Fruit fly (Drosophila melanogaster) whole organism, embryonic: Measurements from ENCODE around the gene Cyp28c1.

Experiments
- Asciz ChIP-seq: fragments of 200-800 bp; sonication (Bioruptor generic); optimal IDR thresholded peaks from 2 replicates; lab custom pipeline; 2017; ENCODE audit warnings: missing biosample characterization, mild to moderate bottlenecking, missing genetic modification characterization, missing genetic modification reagents
- BEAF-32 ChIP-seq: fragments of 200-800 bp; sonication (Bioruptor generic); optimal IDR thresholded peaks from 3 replicates; lab custom pipeline; 2017; ENCODE audit warnings: missing biosample characterization, missing genetic modification characterization, mild to moderate bottlenecking, moderate library complexity, missing genetic modification reagents
- Blimp-1 ChIP-seq: fragments of 200-800 bp; sonication (Bioruptor generic); optimal IDR thresholded peaks from 3 replicates; lab custom pipeline; 2018; ENCODE audit warnings: missing biosample characterization, missing genetic modification characterization, mild to moderate bottlenecking, moderate library complexity, missing genetic modification reagents
- BtbVII ChIP-seq: fragments of 200-800 bp; sonication (Bioruptor generic); optimal IDR thresholded peaks from 3 replicates; lab custom pipeline; 2017; ENCODE audit warnings: missing biosample characterization, mild to moderate bottlenecking, missing genetic modification characterization
- Bteb2 ChIP-seq: fragments of 200-800 bp; sonication (Bioruptor generic); optimal IDR thresholded peaks from 2 replicates; lab custom pipeline; 2016; ENCODE audit warnings: missing biosample characterization, missing genetic modification characterization
- CG10147 ChIP-seq: fragments of 200-800 bp; sonication (Bioruptor generic); optimal IDR thresholded peaks from 2 replicates; lab custom pipeline; 2019; ENCODE audit warnings: missing biosample characterization, mild to moderate bottlenecking, missing genetic modification characterization, moderate library complexity
- CG10366 ChIP-seq: fragments of 200-800 bp; sonication (Bioruptor generic); IDR thresholded peaks from 2 replicates; pipeline ENCODE4 v1.3.6; 2022; ENCODE audit warnings: missing biosample characterization, missing genetic modification characterization
- CG11085 ChIP-seq: fragments of 200-800 bp; sonication (Bioruptor generic); IDR thresholded peaks from 2 replicates; pipeline ENCODE4 v1.3.6; 2022; ENCODE audit warnings: missing biosample characterization, missing genetic modification characterization
- CG13424 ChIP-seq: fragments of 200-800 bp; sonication (Bioruptor generic); optimal IDR thresholded peaks from 2 replicates; lab custom pipeline; 2019; ENCODE audit warnings: missing biosample characterization, mild to moderate bottlenecking, missing genetic modification characterization, moderate library complexity
- CG16813 ChIP-seq: fragments of 200-800 bp; sonication (Bioruptor generic); IDR thresholded peaks from 3 replicates; pipeline ENCODE4 v1.3.6; 2022; ENCODE audit warnings: missing biosample characterization, missing genetic modification characterization; ENCODE audit not compliant: partially characterized antibody
- CG17568 ChIP-seq: fragments of 200-800 bp; sonication (Bioruptor generic); optimal IDR thresholded peaks from 2 replicates; lab custom pipeline; 2018; ENCODE audit warnings: missing biosample characterization, mild to moderate bottlenecking, missing genetic modification characterization, moderate library complexity
- CG17612 ChIP-seq: fragments of 200-800 bp; sonication (Bioruptor generic); IDR thresholded peaks from 2 replicates; pipeline ENCODE4 v1.3.6; 2022; ENCODE audit warnings: missing biosample characterization, missing genetic modification characterization
- CG17829 ChIP-seq: fragments of 200-800 bp; optimal IDR thresholded peaks from 2 replicates; lab custom pipeline; 2019; ENCODE audit warnings: missing biosample characterization, mild to moderate bottlenecking, missing genetic modification characterization, moderate library complexity
- CG17912 ChIP-seq: fragments of 200-800 bp; sonication (Bioruptor generic); optimal IDR thresholded peaks from 2 replicates; lab custom pipeline; 2018; ENCODE audit warnings: missing biosample characterization, mild to moderate bottlenecking, missing genetic modification characterization
- CG18262 ChIP-seq: fragments of 200-800 bp; optimal IDR thresholded peaks from 3 replicates; lab custom pipeline; 2019; ENCODE audit warnings: missing biosample characterization, mild to moderate bottlenecking, missing genetic modification characterization, moderate library complexity
- CG2129 ChIP-seq: fragments of 200-800 bp; sonication (Bioruptor generic); IDR thresholded peaks from 2 replicates; pipeline ENCODE4 v1.3.6; 2022; ENCODE audit warnings: missing biosample characterization, missing genetic modification characterization; ENCODE audit not compliant: partially characterized antibody
- CG2678 ChIP-seq: fragments of 200-800 bp; sonication (Bioruptor generic); optimal IDR thresholded peaks from 3 replicates; lab custom pipeline; 2019; ENCODE audit warnings: missing biosample characterization, mild to moderate bottlenecking, missing genetic modification characterization, moderate library complexity
- CG30403 ChIP-seq: fragments of 200-800 bp; sonication (Bioruptor generic); optimal IDR thresholded peaks from 3 replicates; lab custom pipeline; 2016; ENCODE audit warnings: missing biosample characterization, missing genetic modification characterization
- CG31441 ChIP-seq: fragments of 200-800 bp; sonication (Bioruptor generic); IDR thresholded peaks from 2 replicates; pipeline ENCODE4 v1.3.6; 2022; ENCODE audit warnings: missing biosample characterization, missing genetic modification characterization
- CG32767 ChIP-seq: fragments of 200-800 bp; sonication (Bioruptor generic); IDR thresholded peaks from 2 replicates; pipeline ENCODE4 v1.3.6; 2022; ENCODE audit warnings: missing biosample characterization, missing genetic modification characterization
- CG7786 ChIP-seq: fragments of 200-800 bp; sonication (Bioruptor generic); optimal IDR thresholded peaks from 2 replicates; lab custom pipeline; 2016; ENCODE audit warnings: missing biosample characterization, missing genetic modification characterization
- CG7839 ChIP-seq: fragments of 200-800 bp; sonication (Bioruptor generic); optimal IDR thresholded peaks from 3 replicates; lab custom pipeline; 2018; ENCODE audit warnings: missing biosample characterization, mild to moderate bottlenecking, missing genetic modification characterization, moderate library complexity
- CG8924 ChIP-seq: fragments of 200-800 bp; optimal IDR thresholded peaks from 3 replicates; lab custom pipeline; 2019; ENCODE audit warnings: missing biosample characterization, mild to moderate bottlenecking, missing genetic modification characterization, moderate library complexity
- CG9437 ChIP-seq: fragments of 200-800 bp; sonication (Bioruptor generic); optimal IDR thresholded peaks from 2 replicates; lab custom pipeline; 2018; ENCODE audit warnings: missing biosample characterization, mild to moderate bottlenecking, missing genetic modification characterization
- CG9797 ChIP-seq: fragments of 200-800 bp; sonication (Bioruptor generic); optimal IDR thresholded peaks from 3 replicates; lab custom pipeline; 2018; ENCODE audit warnings: missing biosample characterization, mild to moderate bottlenecking, missing genetic modification characterization
- D19A ChIP-seq: fragments of 200-800 bp; optimal IDR thresholded peaks from 3 replicates; lab custom pipeline; 2019; ENCODE audit warnings: missing biosample characterization, mild to moderate bottlenecking, missing genetic modification characterization, moderate library complexity
- Eip74EF ChIP-seq, 2 experiments: fragments of 200-800 bp in 1 of 2; fragments of >200 bp in 1 of 2; sonication (Bioruptor generic) in 1 of 2; optimal IDR thresholded peaks; 2 replicates each; lab custom pipeline; 2017 to 2019; ENCODE audit warnings: missing biosample characterization in 2 of 2, missing genetic modification characterization in 2 of 2, mild to moderate bottlenecking in 1 of 2, moderate library complexity in 1 of 2
- Hr51 ChIP-seq, 2 experiments: fragments of 200-800 bp; sonication (Bioruptor generic); optimal IDR thresholded peaks; 2 replicates in 1 of 2; 3 replicates in 1 of 2; lab custom pipeline; 2016 to 2018; ENCODE audit warnings: missing biosample characterization in 2 of 2, missing genetic modification characterization in 2 of 2, mild to moderate bottlenecking in 1 of 2, moderate library complexity in 1 of 2
- NC2α ChIP-seq: fragments of 200-800 bp; sonication (Bioruptor generic); optimal IDR thresholded peaks from 2 replicates; lab custom pipeline; 2016; ENCODE audit warnings: missing biosample characterization, missing genetic modification characterization
- PHDP ChIP-seq: fragments of 200-800 bp; sonication (Bioruptor generic); optimal IDR thresholded peaks from 3 replicates; lab custom pipeline; 2018; ENCODE audit warnings: missing biosample characterization, mild to moderate bottlenecking, missing genetic modification characterization, moderate library complexity
- Scr ChIP-seq: fragments of 200-800 bp; sonication (Bioruptor generic); IDR thresholded peaks from 2 replicates; pipeline ENCODE4 v1.3.6; 2022; ENCODE audit warnings: missing biosample characterization, missing genetic modification characterization; ENCODE audit not compliant: partially characterized antibody
- Sox100B ChIP-seq: fragments of 200-800 bp; sonication (Bioruptor generic); optimal IDR thresholded peaks from 3 replicates; lab custom pipeline; 2018; ENCODE audit warnings: missing biosample characterization, mild to moderate bottlenecking, missing genetic modification characterization
- aop ChIP-seq: fragments of 200-800 bp; sonication (Bioruptor generic); IDR thresholded peaks from 2 replicates; pipeline ENCODE4 v1.3.6; 2022; ENCODE audit warnings: missing biosample characterization, missing genetic modification characterization
- ara ChIP-seq: fragments of 200-800 bp; sonication (Bioruptor generic); IDR thresholded peaks from 2 replicates; pipeline ENCODE4 v1.3.6; 2022; ENCODE audit warnings: missing biosample characterization, missing genetic modification characterization
- dati ChIP-seq: fragments of 200-800 bp; sonication (Bioruptor generic); IDR thresholded peaks from 2 replicates; pipeline ENCODE4 v1.3.6; 2022; ENCODE audit warnings: missing biosample characterization, missing genetic modification characterization
- gcm ChIP-seq: fragments of 200-800 bp; sonication (Bioruptor generic); optimal IDR thresholded peaks from 2 replicates; lab custom pipeline; 2019; ENCODE audit warnings: missing biosample characterization, mild to moderate bottlenecking, missing genetic modification characterization, moderate library complexity
- ham ChIP-seq: fragments of 200-800 bp; sonication (Bioruptor generic); IDR thresholded peaks from 2 replicates; pipeline ENCODE4 v1.3.6; 2022; ENCODE audit warnings: missing biosample characterization, missing genetic modification characterization
- her ChIP-seq: fragments of 200-800 bp; sonication (Bioruptor generic); optimal IDR thresholded peaks from 2 replicates; lab custom pipeline; 2016; ENCODE audit warnings: missing biosample characterization, missing genetic modification characterization
- lilli ChIP-seq: fragments of 200-800 bp; sonication (Bioruptor generic); optimal IDR thresholded peaks from 3 replicates; lab custom pipeline; 2016; ENCODE audit warnings: missing biosample characterization, missing genetic modification characterization
- lov ChIP-seq, 2 experiments: fragments of 200-800 bp in 1 of 2; fragments of >200 bp in 1 of 2; sonication (Bioruptor generic) in 1 of 2; IDR thresholded peaks in 1 of 2; optimal IDR thresholded peaks in 1 of 2; 2 replicates in 1 of 2; 3 replicates in 1 of 2; pipeline versions ENCODE4 v1.3.6 to Lab custom; 2017 to 2022; ENCODE audit warnings: missing biosample characterization in 1 of 2, missing genetic modification characterization in 1 of 2
- nau ChIP-seq: fragments of 200-800 bp; sonication (Bioruptor generic); optimal IDR thresholded peaks from 3 replicates; lab custom pipeline; 2017; ENCODE audit warnings: missing biosample characterization, mild to moderate bottlenecking, missing genetic modification characterization, missing genetic modification reagents
- nerfin-1 ChIP-seq: fragments of 200-800 bp; sonication (Bioruptor generic); optimal IDR thresholded peaks from 3 replicates; lab custom pipeline; 2019; ENCODE audit warnings: missing biosample characterization, mild to moderate bottlenecking, missing genetic modification characterization, moderate library complexity
- p53 ChIP-seq: fragments of 200-800 bp; sonication (Bioruptor generic); optimal IDR thresholded peaks from 2 replicates; lab custom pipeline; 2016; ENCODE audit warnings: missing biosample characterization, missing genetic modification characterization
- scrt ChIP-seq: fragments of 200-800 bp; sonication (Bioruptor generic); optimal IDR thresholded peaks from 2 replicates; lab custom pipeline; 2018; ENCODE audit warnings: missing biosample characterization, mild to moderate bottlenecking, missing genetic modification characterization, moderate library complexity
- so ChIP-seq: fragments of 200-800 bp; sonication (Bioruptor generic); IDR thresholded peaks from 3 replicates; pipeline ENCODE4 v1.3.6; 2022; ENCODE audit warnings: missing biosample characterization, missing genetic modification characterization
- tx ChIP-seq: fragments of 200-800 bp; sonication (Bioruptor generic); optimal IDR thresholded peaks from 2 replicates; lab custom pipeline; 2016; ENCODE audit warnings: missing biosample characterization, missing genetic modification characterization
- usp ChIP-seq: fragments of >200 bp; optimal IDR thresholded peaks from 2 replicates; lab custom pipeline; 2017; ENCODE audit warnings: missing biosample characterization, missing genetic modification characterization
- wor ChIP-seq: fragments of 200-800 bp; sonication (Bioruptor generic); IDR thresholded peaks from 2 replicates; pipeline ENCODE4 v1.3.6; 2022; ENCODE audit warnings: missing biosample characterization, missing genetic modification characterization
- zfh2 ChIP-seq: fragments of 200-800 bp; sonication (Bioruptor generic); optimal IDR thresholded peaks from 2 replicates; lab custom pipeline; 2016; ENCODE audit warnings: missing biosample characterization, missing genetic modification characterization

Gene Cyp28c1

dm6 chrX:11841702-11842378 lies 2.4 kb downstream of the Cyp28c1 start (continued):
- no peak for TF ChIP-seq tx
- no peak for TF ChIP-seq NC2α (GFP tag; lab: Kevin White, UChicago)
- no peak for TF ChIP-seq lov (optimal IDR thresholded peaks at IDR 0.05; lab: Kevin White, UChicago)
- no peak for TF ChIP-seq lov (GFP tag; IDR thresholded peaks at IDR 0.05; lab: Robert Waterston, UW)
- no peak for TF ChIP-seq CG30403 (GFP tag; lab: Kevin White, UChicago)
- TF ChIP-seq dati, result no peak
- no peak for TF ChIP-seq CG17568 (GFP tag; lab: Kevin White, UChicago)
- TF ChIP-seq CG10147 (GFP tag; lab: Kevin White, UChicago), result no peak
- TF ChIP-seq Hr51 (GFP tag; optimal IDR thresholded peaks at IDR 0.05; lab: Kevin White, UChicago), result peak in 1 of 2 experiments; percentile 75
- peak; percentile 69 for TF ChIP-seq CG31441 (GFP tag; lab: Robert Waterston, UW)
- peak; percentile 32 for TF ChIP-seq CG7839 (tag; lab: Kevin White, UChicago)
- no peak for TF ChIP-seq zfh2
- no peak for TF ChIP-seq Scr (GFP tag; lab: Robert Waterston, UW)
- no peak for TF ChIP-seq gcm (GFP tag; lab: Kevin White, UChicago)
- no peak for TF ChIP-seq ara (GFP tag; lab: Robert Waterston, UW)
- peak; percentile 53 for TF ChIP-seq CG18262 (tag; lab: Kevin White, UChicago)
- TF ChIP-seq BEAF-32 (GFP tag; lab: Kevin White, UChicago), result no peak
- TF ChIP-seq CG17612, result no peak
- no peak for TF ChIP-seq CG16813 (GFP tag; lab: Robert Waterston, UW)
- no peak for TF ChIP-seq CG7786 (GFP tag; lab: Kevin White, UChicago)
- TF ChIP-seq CG11085 (GFP tag; lab: Robert Waterston, UW), result no peak
- TF ChIP-seq her (GFP tag; lab: Kevin White, UChicago), result no peak
- TF ChIP-seq CG32767 (GFP tag; lab: Robert Waterston, UW), result no peak
- TF ChIP-seq Sox100B (GFP tag; lab: Kevin White, UChicago), result peak; percentile 62
- TF ChIP-seq BtbVII (GFP tag; lab: Kevin White, UChicago), result no peak
- no peak for TF ChIP-seq ham (GFP tag; lab: Robert Waterston, UW)
- TF ChIP-seq so (GFP tag; lab: Robert Waterston, UW), result no peak
- no peak for TF ChIP-seq CG9797
- no peak for TF ChIP-seq usp (GFP tag; lab: Kevin White, UChicago)
- peak; percentile 33 for TF ChIP-seq CG8924
- peak; percentile 12 for TF ChIP-seq nerfin-1 (tag; lab: Kevin White, UChicago)
- TF ChIP-seq lilli (GFP tag; lab: Kevin White, UChicago), result no peak
- TF ChIP-seq CG2129, result no peak
- peak; percentile 31 for TF ChIP-seq CG13424 (tag; lab: Kevin White, UChicago)
- peak; percentile 48 for TF ChIP-seq Asciz (GFP tag; lab: Kevin White, UChicago)
- TF ChIP-seq p53 (GFP tag; lab: Kevin White, UChicago), result no peak
- peak in 1 of 2 experiments; percentile 53 for TF ChIP-seq Eip74EF (GFP tag; optimal IDR thresholded peaks at IDR 0.05; lab: Kevin White, UChicago)
- no peak for TF ChIP-seq scrt
- no peak for TF ChIP-seq aop (GFP tag; lab: Robert Waterston, UW)
- TF ChIP-seq D19A, result peak; percentile 37
- TF ChIP-seq Blimp-1, result peak; percentile 92
- 0 out of 2 replicates have a peak, but pooled peaks have one; percentile 20 for TF ChIP-seq wor
- TF ChIP-seq CG10366 (GFP tag; lab: Robert Waterston, UW), result no peak
- TF ChIP-seq CG17912 (GFP tag; lab: Kevin White, UChicago), result no peak
- TF ChIP-seq PHDP, result no peak
- no peak for TF ChIP-seq CG9437 (GFP tag; lab: Kevin White, UChicago)
- TF ChIP-seq CG17829 (tag; lab: Kevin White, UChicago), result peak; percentile 7
- peak; percentile 51 for TF ChIP-seq CG2678 (tag; lab: Kevin White, UChicago)
- TF ChIP-seq Bteb2 (GFP tag; lab: Kevin White, UChicago), result no peak
- no peak for TF ChIP-seq nau (GFP tag; lab: Kevin White, UChicago)
